Worm (Caenorhabditis elegans): ENCODE data around the gene K09C4.9.

DNA sequence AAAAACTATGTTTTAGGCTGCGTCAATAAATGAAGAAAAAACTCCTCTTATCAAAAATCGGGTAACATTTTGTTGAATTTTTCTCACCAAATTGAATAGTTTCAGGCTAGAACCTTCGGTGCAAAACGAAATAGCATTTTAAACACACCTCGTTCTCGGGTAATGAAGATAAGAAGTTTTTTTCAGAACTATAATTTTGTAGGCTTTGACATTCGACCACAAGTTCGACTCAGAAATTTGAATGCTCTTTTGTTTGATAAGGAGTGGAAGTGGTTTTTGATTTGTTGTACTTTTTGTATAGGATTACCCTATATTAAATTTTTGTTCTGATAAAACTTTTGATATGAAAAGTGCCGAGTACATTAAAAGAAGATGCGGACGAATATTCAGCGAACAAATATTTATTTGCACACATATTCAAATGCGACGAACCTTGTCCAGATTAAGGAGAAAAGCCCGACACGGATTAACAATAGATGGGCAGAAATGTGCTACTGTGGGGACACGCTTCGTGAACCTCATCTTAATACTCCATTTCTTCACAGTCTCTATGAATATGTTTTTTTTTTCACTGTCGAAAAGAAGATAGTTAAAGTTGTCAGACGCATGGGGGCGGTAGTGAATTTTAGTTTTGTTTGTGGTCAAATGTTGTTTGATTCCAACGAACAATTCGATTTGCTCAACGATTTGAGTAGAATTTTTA is 35.2 kb upstream of the K09C4.9 start:
- TF ChIP-seq unc-39 (tag; optimal IDR thresholded peaks at IDR 0.05): no peak
- peak; percentile 45 for TF ChIP-seq pha-4 (tag; optimal IDR thresholded peaks at IDR 0.05)
- no peak for TF ChIP-seq ztf-4 (tag; optimal IDR thresholded peaks at IDR 0.05)
- no peak for TF ChIP-seq ama-1 (optimal IDR thresholded peaks at IDR 0.05)
- no peak for TF ChIP-seq snpc-4 (tag; optimal IDR thresholded peaks at IDR 0.05)
- TF ChIP-seq nhr-11 (tag; optimal IDR thresholded peaks at IDR 0.05): no peak
- TF ChIP-seq egl-27 (tag; optimal IDR thresholded peaks at IDR 0.05): no peak
